Fruit fly (Drosophila melanogaster) Kc167 (cell line): ENCODE results near the gene CG2533.

Experiments used
- Myc ChIP-seq: fragments of >200 bp; optimal IDR thresholded peaks from 2 replicates; lab custom pipeline; 2017; ENCODE audit warnings: missing external identifiers
- Sin3A ChIP-seq: fragments of >200 bp; optimal IDR thresholded peaks from 2 replicates; lab custom pipeline; 2018; ENCODE audit warnings: missing external identifiers
- h ChIP-seq: fragments of >200 bp; optimal IDR thresholded peaks from 3 replicates; lab custom pipeline; 2018; ENCODE audit warnings: missing external identifiers
- psq ChIP-seq: fragments of >200 bp; optimal IDR thresholded peaks from 2 replicates; lab custom pipeline; 2017; ENCODE audit warnings: missing external identifiers
- ttk ChIP-seq: sonication (Bioruptor generic); optimal IDR thresholded peaks from 2 replicates; lab custom pipeline; 2017; ENCODE audit warnings: missing external identifiers

DNA sequence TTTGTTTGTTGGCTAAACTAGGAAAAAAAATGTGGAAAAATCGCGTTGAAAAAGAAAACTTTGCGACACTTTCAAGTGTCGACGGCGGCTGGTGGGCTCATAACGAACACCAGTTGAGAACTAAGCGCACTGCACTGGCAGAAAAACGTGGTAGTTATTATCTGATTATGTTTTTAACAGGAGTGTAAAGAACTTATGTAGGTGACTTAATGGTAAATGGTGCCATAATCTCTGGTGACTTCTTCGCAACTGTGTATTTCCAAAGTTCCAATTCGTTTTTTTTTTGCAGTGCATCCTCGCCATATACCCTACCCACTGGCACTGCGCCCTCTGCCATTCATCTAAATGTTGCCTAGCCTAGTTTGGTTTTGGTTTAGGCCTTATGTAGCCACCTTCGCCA lies 49.0 kb upstream of the CG2533 start:
- TF ChIP-seq psq, result no peak
- TF ChIP-seq Sin3A (lab: Kevin White, UChicago), result no peak
- TF ChIP-seq Myc, result no peak
- TF ChIP-seq ttk (lab: Kevin White, UChicago), result no peak
- no peak for TF ChIP-seq h (lab: Kevin White, UChicago)
